Fruit fly (Drosophila melanogaster) S2 (cell line): ENCODE data around the gene Nepl18.

Experiments used
- CG8478 ChIP-seq: fragments of >200 bp; optimal IDR thresholded peaks from 2 replicates; lab custom pipeline; 2018
- CTCF ChIP-seq, 2 experiments: fragments of >200 bp; optimal IDR thresholded peaks; 2 replicates each; lab custom pipeline; 2018

Nepl18 gene

dm6 chr3R:28870364-28870763 lies 5.1 kb upstream of the Nepl18 start:
- TF ChIP-seq CG8478 (lab: Kevin White, UChicago) (no peak), CTCF (optimal IDR thresholded peaks at IDR 0.05; lab: Kevin White, UChicago) (peak; percentile 66 to 86)

DNA sequence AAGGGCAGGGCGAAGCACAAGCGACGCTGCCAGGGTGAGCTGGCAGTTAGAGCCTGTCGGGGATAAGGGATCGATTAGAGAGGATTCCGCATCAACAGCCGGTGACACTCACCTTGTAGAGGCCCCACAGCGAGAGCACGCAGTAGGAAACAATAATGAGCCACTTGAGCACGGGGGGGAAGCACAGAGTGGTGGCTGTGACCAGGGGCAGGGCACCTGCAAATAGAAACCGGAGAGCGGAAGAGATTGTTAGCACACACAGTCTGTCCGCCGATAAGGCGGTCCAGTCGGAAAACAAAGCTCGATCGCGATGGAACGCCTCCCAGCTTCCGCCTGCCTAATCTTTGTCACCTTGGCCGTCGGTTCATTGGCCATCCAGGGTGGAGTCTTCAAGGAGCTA lies 2.8 kb upstream of the Nepl18 start, which contains the start of gene Nepl17:
TSS of gene Nepl17 (plus strand) at position 301 of the 400 bp plus-strand sequence.
- no peak for TF ChIP-seq CG8478 (lab: Kevin White, UChicago)
- TF ChIP-seq CTCF (optimal IDR thresholded peaks at IDR 0.05; lab: Kevin White, UChicago): no peak

- no peak for TF ChIP-seq CTCF (optimal IDR thresholded peaks at IDR 0.05; lab: Kevin White, UChicago)
- no peak for TF ChIP-seq CG8478 (lab: Kevin White, UChicago)
Measured at dm6 chr3R:28880066-28880842, 4.8 kb downstream of the Nepl18 start, which contains the start of the genes Nepl19 and Nepl20. Gene Nepl19, minus strand, starts transcription at chr3R:28880122. Gene Nepl20, plus strand, starts transcription at chr3R:28880792.

- TF ChIP-seq CTCF (optimal IDR thresholded peaks at IDR 0.05; lab: Kevin White, UChicago) (no peak), CG8478 (lab: Kevin White, UChicago) (no peak)
Measured at dm6 chr3R:28883434-28883833, 8.0 kb downstream of the Nepl18 start, which contains the start of gene Nepl21. Gene Nepl21, plus strand, starts transcription at chr3R:28883693.

dm6 chr3R:28886813-28887212 lies 11.4 kb downstream of the Nepl18 start:
- no peak for TF ChIP-seq CG8478 (lab: Kevin White, UChicago)

- TF ChIP-seq CTCF (optimal IDR thresholded peaks at IDR 0.05; lab: Kevin White, UChicago): peak; percentile 38 to 43
- TF ChIP-seq CG8478 (lab: Kevin White, UChicago): no peak
Measured at dm6 chr3R:28887559-28888432, 12.4 kb downstream of the Nepl18 start, which contains the start of the genes CG33203 and Doa. Gene CG33203, minus strand, starts transcription at chr3R:28887709. Gene Doa, plus strand, starts transcription at chr3R:28888073.

DNA sequence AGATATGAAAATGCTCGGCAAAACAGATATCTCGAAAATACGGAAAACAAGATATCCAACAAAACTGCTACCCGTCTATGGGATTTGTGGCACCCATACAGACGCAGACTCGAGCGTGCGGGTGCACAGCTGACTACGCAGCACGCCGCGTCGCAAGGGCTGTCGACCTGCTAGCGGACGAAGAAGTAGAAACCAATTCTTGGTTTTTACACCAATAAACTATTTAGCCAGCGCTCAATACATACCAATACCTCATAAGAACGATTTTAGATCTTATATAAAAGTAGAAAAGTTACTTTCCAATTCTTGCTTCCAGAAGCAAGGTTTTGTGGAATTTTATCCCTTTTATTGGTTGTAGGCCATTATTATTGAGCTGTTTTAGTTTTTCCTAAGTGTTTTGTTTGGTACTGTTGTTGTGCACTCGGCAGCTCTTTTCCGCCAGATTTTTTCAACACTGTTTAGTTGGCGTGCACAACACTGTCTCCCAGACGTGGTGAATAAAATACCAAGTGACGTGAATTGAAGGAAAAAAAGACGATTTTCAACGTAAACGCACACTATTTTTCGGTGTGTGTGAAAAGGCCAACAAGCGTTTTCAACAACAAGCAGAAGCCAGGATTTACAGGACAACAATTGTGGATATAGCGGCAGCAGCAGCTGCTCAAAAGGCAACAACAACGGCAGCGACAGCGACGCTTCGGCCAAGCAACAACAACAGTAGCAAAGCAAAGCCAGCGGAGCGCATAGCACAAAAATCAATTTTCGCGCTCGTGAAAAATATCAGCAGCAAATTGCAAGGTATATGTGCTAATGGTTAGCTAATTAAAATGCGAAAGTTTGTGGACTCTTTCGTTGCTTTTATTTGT lies 13.4 kb downstream of the Nepl18 start:
- TF ChIP-seq CG8478 (lab: Kevin White, UChicago) (no peak), CTCF (optimal IDR thresholded peaks at IDR 0.05; lab: Kevin White, UChicago) (no peak)

- no peak for TF ChIP-seq CG8478 (lab: Kevin White, UChicago)
- no peak for TF ChIP-seq CTCF (optimal IDR thresholded peaks at IDR 0.05; lab: Kevin White, UChicago)
Measured at dm6 chr3R:28889427-28889736, 14.0 kb downstream of the Nepl18 start.

- no peak for TF ChIP-seq CTCF (optimal IDR thresholded peaks at IDR 0.05; lab: Kevin White, UChicago)
- TF ChIP-seq CG8478 (lab: Kevin White, UChicago): no peak
Measured at dm6 chr3R:28891513-28892097, 16.2 kb downstream of the Nepl18 start.

DNA sequence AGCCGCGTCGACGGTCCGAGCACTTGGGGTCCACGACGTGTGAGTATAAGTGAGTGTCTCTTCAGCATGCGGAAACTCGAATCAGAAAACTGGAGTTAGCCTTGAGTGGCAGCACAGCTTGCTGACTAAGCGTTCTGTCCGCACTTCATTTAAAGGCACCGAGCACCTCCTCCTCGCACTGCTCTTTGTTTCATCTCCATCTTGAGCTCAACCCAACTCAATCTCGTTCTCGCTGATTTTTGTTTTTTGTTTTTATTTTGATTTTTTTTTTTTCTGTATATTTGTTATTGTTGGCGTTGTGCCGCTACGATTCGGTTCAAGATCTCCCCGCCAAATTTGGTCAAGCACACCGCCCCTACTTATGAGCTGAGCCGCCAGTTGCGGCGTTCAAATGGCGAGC lies 19.6 kb downstream of the Nepl18 start:
- TF ChIP-seq CG8478 (lab: Kevin White, UChicago): no peak
- TF ChIP-seq CTCF (optimal IDR thresholded peaks at IDR 0.05; lab: Kevin White, UChicago): no peak

dm6 chr3R:28897891-28898290 lies 22.5 kb downstream of the Nepl18 start:
- TF ChIP-seq CG8478 (lab: Kevin White, UChicago) (no peak), CTCF (optimal IDR thresholded peaks at IDR 0.05; lab: Kevin White, UChicago) (no peak)

DNA sequence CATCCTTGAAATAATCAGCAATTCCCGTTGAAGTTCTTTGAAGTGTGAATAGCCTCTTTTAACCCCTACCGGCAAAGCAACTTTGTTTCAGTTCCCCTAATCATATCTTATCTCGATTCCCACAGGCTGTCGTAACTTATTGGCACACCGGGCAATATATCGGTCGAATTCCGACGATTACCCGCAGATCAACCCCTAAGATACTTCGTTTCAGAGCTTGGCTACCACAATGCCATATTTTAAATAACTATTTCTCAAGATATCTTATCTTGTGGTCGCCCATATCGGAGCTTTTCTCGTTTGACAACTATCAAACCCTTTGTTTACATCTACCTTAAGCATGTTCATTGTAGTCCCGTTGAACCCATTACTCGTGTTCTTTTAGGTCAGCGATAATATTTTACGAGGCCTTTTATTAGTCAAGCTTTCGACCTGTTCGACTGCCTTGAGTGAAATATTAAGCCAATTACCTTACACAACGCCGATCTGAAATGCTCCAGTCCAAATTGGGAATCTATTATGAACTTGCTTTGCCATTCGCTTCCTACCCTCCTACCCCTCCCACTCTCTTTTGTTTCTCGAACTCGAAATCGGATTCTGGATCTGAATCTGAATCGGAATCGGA lies 23.6 kb downstream of the Nepl18 start:
- TF ChIP-seq CTCF (optimal IDR thresholded peaks at IDR 0.05; lab: Kevin White, UChicago) (no peak), CG8478 (lab: Kevin White, UChicago) (no peak)

dm6 chr3R:28901468-28902163 lies 26.2 kb downstream of the Nepl18 start:
- no peak for TF ChIP-seq CTCF (optimal IDR thresholded peaks at IDR 0.05; lab: Kevin White, UChicago)
- no peak for TF ChIP-seq CG8478 (lab: Kevin White, UChicago)
